Fruit fly (Drosophila melanogaster): ENCODE data around the gene MtnD.

The MtnD gene

dm6 chr3R:20555720-20556280, 21.0 kb downstream of the MtnD start:
- TF ChIP-seq Dll (optimal IDR thresholded peaks at IDR 0.05), result peak; percentile 47
- TF ChIP-seq psq (optimal IDR thresholded peaks at IDR 0.05), result no peak
- no peak for TF ChIP-seq CG8478 (optimal IDR thresholded peaks at IDR 0.05)
- TF ChIP-seq pan (optimal IDR thresholded peaks at IDR 0.05), result no peak

- TF ChIP-seq Dll (optimal IDR thresholded peaks at IDR 0.05) (no peak), psq (optimal IDR thresholded peaks at IDR 0.05) (no peak), CG8478 (optimal IDR thresholded peaks at IDR 0.05) (no peak), usp (GFP tag; optimal IDR thresholded peaks at IDR 0.05) (no peak), pan (optimal IDR thresholded peaks at IDR 0.05) (no peak), EcR (GFP tag; optimal IDR thresholded peaks at IDR 0.05) (no peak)
Observed at dm6 chr3R:20556281-20557113, 21.7 kb downstream of the MtnD start.

- no peak for TF ChIP-seq Dll (optimal IDR thresholded peaks at IDR 0.05)
- TF ChIP-seq CG8478 (optimal IDR thresholded peaks at IDR 0.05), result no peak
- no peak for TF ChIP-seq psq (optimal IDR thresholded peaks at IDR 0.05)
- no peak for TF ChIP-seq EcR (GFP tag; optimal IDR thresholded peaks at IDR 0.05)
Observed at dm6 chr3R:20557114-20557414, 22.3 kb downstream of the MtnD start.

dm6 chr3R:20557415-20558105, 22.8 kb downstream of the MtnD start, which contains the start of the genes DPCoAC and CG5180:
DPCoAC (minus strand) TSS chr3R:20557667.
CG5180 (plus strand) TSS chr3R:20557930.
- no peak for TF ChIP-seq pan (optimal IDR thresholded peaks at IDR 0.05)
- TF ChIP-seq EcR (GFP tag; optimal IDR thresholded peaks at IDR 0.05), result no peak
- no peak for TF ChIP-seq usp (GFP tag; optimal IDR thresholded peaks at IDR 0.05)
- no peak for TF ChIP-seq psq (optimal IDR thresholded peaks at IDR 0.05)
- TF ChIP-seq Dll (optimal IDR thresholded peaks at IDR 0.05), result no peak
- TF ChIP-seq CG8478 (optimal IDR thresholded peaks at IDR 0.05), result no peak

- TF ChIP-seq psq (optimal IDR thresholded peaks at IDR 0.05) (no peak), Dll (optimal IDR thresholded peaks at IDR 0.05) (no peak), usp (GFP tag; optimal IDR thresholded peaks at IDR 0.05) (no peak), EcR (GFP tag; optimal IDR thresholded peaks at IDR 0.05) (no peak), CG8478 (optimal IDR thresholded peaks at IDR 0.05) (no peak), pan (optimal IDR thresholded peaks at IDR 0.05) (no peak)
Observed at dm6 chr3R:20558106-20558489, 23.3 kb downstream of the MtnD start.

dm6 chr3R:20560019-20560667, 25.4 kb downstream of the MtnD start, which contains the start of gene CG15922:
CG15922 (minus strand) TSS chr3R:20560280.
- no peak for TF ChIP-seq psq (optimal IDR thresholded peaks at IDR 0.05)
- TF ChIP-seq pan (optimal IDR thresholded peaks at IDR 0.05), result no peak
- TF ChIP-seq Dll (optimal IDR thresholded peaks at IDR 0.05), result no peak
- no peak for TF ChIP-seq CG8478 (optimal IDR thresholded peaks at IDR 0.05)
- TF ChIP-seq usp (GFP tag; optimal IDR thresholded peaks at IDR 0.05), result no peak

- TF ChIP-seq psq (optimal IDR thresholded peaks at IDR 0.05) (no peak), usp (GFP tag; optimal IDR thresholded peaks at IDR 0.05) (no peak), Dll (optimal IDR thresholded peaks at IDR 0.05) (no peak), CG8478 (optimal IDR thresholded peaks at IDR 0.05) (no peak), pan (optimal IDR thresholded peaks at IDR 0.05) (no peak), EcR (GFP tag; optimal IDR thresholded peaks at IDR 0.05) (no peak)
Observed at dm6 chr3R:20560668-20561226, 26.0 kb downstream of the MtnD start, which contains the start of gene CG5191. CG5191 (plus strand) TSS chr3R:20560865.

dm6 chr3R:20563830-20564421, 29.2 kb downstream of the MtnD start, which contains the start of gene CG10877:
CG10877 (minus strand) TSS chr3R:20564067.
- TF ChIP-seq CG8478 (optimal IDR thresholded peaks at IDR 0.05) (no peak), psq (optimal IDR thresholded peaks at IDR 0.05) (no peak), Dll (optimal IDR thresholded peaks at IDR 0.05) (no peak), EcR (GFP tag; optimal IDR thresholded peaks at IDR 0.05) (no peak), usp (GFP tag; optimal IDR thresholded peaks at IDR 0.05) (no peak)

- TF ChIP-seq Dll (optimal IDR thresholded peaks at IDR 0.05) (peak; percentile 20), CG8478 (optimal IDR thresholded peaks at IDR 0.05) (no peak)
Observed at dm6 chr3R:20565546-20565948, 30.8 kb downstream of the MtnD start.

dm6 chr3R:20567507-20568222, 32.9 kb downstream of the MtnD start:
- TF ChIP-seq pan (optimal IDR thresholded peaks at IDR 0.05) (no peak), EcR (GFP tag; optimal IDR thresholded peaks at IDR 0.05) (no peak), CG8478 (optimal IDR thresholded peaks at IDR 0.05) (no peak), usp (GFP tag; optimal IDR thresholded peaks at IDR 0.05) (no peak), Dll (optimal IDR thresholded peaks at IDR 0.05) (no peak), psq (optimal IDR thresholded peaks at IDR 0.05) (no peak)

- TF ChIP-seq Dll (optimal IDR thresholded peaks at IDR 0.05) (no peak), pan (optimal IDR thresholded peaks at IDR 0.05) (no peak)
Observed at dm6 chr3R:20573326-20573725, 38.6 kb downstream of the MtnD start.

Measured in whole organism.